Fruit fly (Drosophila melanogaster): ENCODE results near the gene CG42713.

Gene CG42713

DNA sequence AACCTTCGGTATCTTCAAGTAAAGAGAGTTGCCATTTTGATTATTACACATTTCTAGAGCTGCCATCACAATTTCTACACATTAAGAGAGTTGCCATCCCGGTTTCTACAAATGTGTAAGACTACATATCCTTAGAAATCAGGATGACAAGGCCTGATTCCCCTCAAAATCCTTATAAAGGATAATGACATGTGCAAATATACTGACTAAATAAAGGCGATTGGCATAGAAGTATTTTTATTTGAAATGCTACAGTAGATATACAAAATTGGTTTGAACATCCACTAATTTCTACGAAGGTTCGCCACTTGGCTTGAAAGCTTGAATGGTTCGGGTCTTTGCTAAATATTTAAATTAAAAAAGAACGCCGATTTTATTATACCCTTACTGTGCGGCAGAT is 2.5 kb upstream of the CG42713 start:
- TF ChIP-seq Hr4 (GFP tag; optimal IDR thresholded peaks at IDR 0.05) (no peak), CG1621 (tag; optimal IDR thresholded peaks at IDR 0.05) (no peak), CG6808 (GFP tag; optimal IDR thresholded peaks at IDR 0.05) (peak; percentile 58), CG8319 (GFP tag; optimal IDR thresholded peaks at IDR 0.05) (no peak), net (GFP tag; optimal IDR thresholded peaks at IDR 0.05) (no peak), dsx (GFP tag; optimal IDR thresholded peaks at IDR 0.05; ENCODE audit: poor library complexity, severe bottlenecking) (no peak), CG6276 (GFP tag; optimal IDR thresholded peaks at IDR 0.05) (no peak), CG4318 (GFP tag; optimal IDR thresholded peaks at IDR 0.05) (no peak)

DNA sequence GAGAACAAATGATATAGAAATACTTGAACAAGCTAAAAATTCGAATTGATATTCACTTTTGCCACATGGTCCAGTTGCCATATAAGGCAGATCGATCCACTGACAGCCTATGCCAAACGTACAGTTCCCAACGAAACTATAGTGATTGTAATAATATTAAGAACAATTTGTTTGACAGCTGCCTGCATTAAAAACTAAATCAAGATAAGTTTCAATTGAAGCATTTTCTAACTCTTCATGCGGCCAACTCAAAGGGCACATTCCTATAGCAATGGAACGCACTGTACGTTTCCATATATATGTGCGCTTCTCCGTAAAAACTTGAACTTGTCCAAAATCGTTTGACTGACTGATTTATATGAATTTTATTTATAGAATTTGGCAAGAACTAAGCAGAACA is 3.0 kb downstream of the CG42713 start:
- TF ChIP-seq Smox (GFP tag; optimal IDR thresholded peaks at IDR 0.05) (no peak), CG1621 (tag; optimal IDR thresholded peaks at IDR 0.05) (no peak), net (GFP tag; optimal IDR thresholded peaks at IDR 0.05) (no peak), dsx (GFP tag; optimal IDR thresholded peaks at IDR 0.05; ENCODE audit: poor library complexity, severe bottlenecking) (no peak), cyc (GFP tag; optimal IDR thresholded peaks at IDR 0.05) (peak; percentile 15), Eip78C (GFP tag) (peak; percentile 12), CG6792 (GFP tag; optimal IDR thresholded peaks at IDR 0.05) (no peak), CG6163 (GFP tag; IDR thresholded peaks at IDR 0.05) (peak; percentile 43; the same call in 1 of the 3 replicates), CG6808 (GFP tag; optimal IDR thresholded peaks at IDR 0.05) (no peak), lz (GFP tag; optimal IDR thresholded peaks at IDR 0.05) (no peak), eg (GFP tag; IDR thresholded peaks at IDR 0.05) (0 out of 3 replicates have a peak, but pooled peaks have one; percentile 20)

DNA sequence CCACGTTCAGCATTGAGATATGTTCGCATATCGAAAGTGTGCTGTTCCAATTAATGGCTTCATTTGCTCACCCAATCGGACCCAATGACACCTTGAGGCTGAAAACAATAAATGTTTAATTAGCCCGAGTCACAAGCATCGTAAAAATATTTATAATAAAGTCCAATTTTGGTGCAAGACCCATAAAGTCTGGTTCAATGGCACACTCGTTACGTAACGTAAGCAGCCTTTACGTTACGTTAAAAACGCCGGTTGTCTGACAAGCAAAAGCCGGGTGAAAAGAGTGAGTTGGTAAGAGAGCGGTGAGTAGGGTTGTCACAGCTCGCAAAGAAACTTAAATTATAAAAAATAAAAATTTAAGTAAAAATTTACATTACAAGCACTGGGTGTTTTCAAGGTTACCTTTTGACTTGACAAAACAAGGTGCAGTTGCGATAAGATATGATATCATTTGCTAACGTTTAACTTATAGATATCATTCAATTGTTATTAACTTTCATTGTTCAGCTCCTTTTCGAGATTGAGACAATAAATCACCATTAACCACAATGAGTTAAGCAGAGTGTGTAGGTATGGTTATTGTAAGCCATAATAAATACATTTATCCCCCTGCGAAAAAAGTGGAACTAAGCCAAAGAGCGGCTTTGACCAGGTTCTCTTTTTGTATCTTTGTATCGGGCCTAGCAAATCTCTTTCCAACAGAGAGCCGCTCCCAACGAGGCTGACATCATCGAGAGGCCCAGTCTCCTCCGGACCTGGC is 6.9 kb downstream of the CG42713 start:
- TF ChIP-seq Eip75B (GFP tag; optimal IDR thresholded peaks at IDR 0.05) (peak; percentile 62), CG6163 (GFP tag; IDR thresholded peaks at IDR 0.05) (peak; percentile 71; the same call in 2 of the 3 replicates), svp (GFP tag) (peak; percentile 90), CG8632 (GFP tag; optimal IDR thresholded peaks at IDR 0.05) (peak; percentile 57), fd59A (GFP tag; optimal IDR thresholded peaks at IDR 0.05) (peak; percentile 63), CG3032 (tag; optimal IDR thresholded peaks at IDR 0.05) (peak; percentile 82), CG16779 (tag; optimal IDR thresholded peaks at IDR 0.05) (peak; percentile 61), CG32006 (GFP tag; optimal IDR thresholded peaks at IDR 0.05) (peak; percentile 87), Eip78C (GFP tag) (peak; percentile 89), CG34406 (GFP tag; optimal IDR thresholded peaks at IDR 0.05) (peak; percentile 66), cyc (GFP tag; optimal IDR thresholded peaks at IDR 0.05) (peak; percentile 51), dsx (GFP tag; optimal IDR thresholded peaks at IDR 0.05; ENCODE audit: poor library complexity, severe bottlenecking) (peak; percentile 78), CG8319 (GFP tag; optimal IDR thresholded peaks at IDR 0.05) (no peak), fd85E (GFP tag; optimal IDR thresholded peaks at IDR 0.05) (no peak), fkh (GFP tag; optimal IDR thresholded peaks at IDR 0.05) (no peak), CG15336 (GFP tag; IDR thresholded peaks at IDR 0.05) (peak; percentile 77), Hr38 (GFP tag; optimal IDR thresholded peaks at IDR 0.05) (no peak), CG3919 (GFP tag; optimal IDR thresholded peaks at IDR 0.05) (peak; percentile 70), CG1621 (tag; optimal IDR thresholded peaks at IDR 0.05) (no peak), eg (GFP tag; IDR thresholded peaks at IDR 0.05) (peak; percentile 80), dac (GFP tag; optimal IDR thresholded peaks at IDR 0.05) (peak; percentile 70), Gug (GFP tag; IDR thresholded peaks at IDR 0.05) (peak; percentile 38; the same call in 1 of the 2 replicates), CG6792 (GFP tag; optimal IDR thresholded peaks at IDR 0.05) (peak; percentile 62), ss (GFP tag; optimal IDR thresholded peaks at IDR 0.05) (peak; percentile 30 to 79), CG6808 (GFP tag; optimal IDR thresholded peaks at IDR 0.05) (peak; percentile 80), Sox102F (GFP tag; optimal IDR thresholded peaks at IDR 0.05) (peak; percentile 80), Smox (GFP tag; optimal IDR thresholded peaks at IDR 0.05) (peak; percentile 75), Eip93F (GFP tag; optimal IDR thresholded peaks at IDR 0.05) (peak; percentile 47), salr (GFP tag; optimal IDR thresholded peaks at IDR 0.05) (peak in 1 of 2 experiments; percentile 47), CG6276 (GFP tag; optimal IDR thresholded peaks at IDR 0.05) (peak; percentile 80), CG10669 (GFP tag; optimal IDR thresholded peaks at IDR 0.05) (peak; percentile 74), Sox15 (GFP tag; optimal IDR thresholded peaks at IDR 0.05) (peak; percentile 33), CG4318 (GFP tag; optimal IDR thresholded peaks at IDR 0.05) (peak; percentile 67), Lpt (GFP tag; optimal IDR thresholded peaks at IDR 0.05) (peak; percentile 53), vri (GFP tag; optimal IDR thresholded peaks at IDR 0.05) (peak; percentile 67), esn (GFP tag; optimal IDR thresholded peaks at IDR 0.05) (peak; percentile 82), net (GFP tag; optimal IDR thresholded peaks at IDR 0.05) (peak; percentile 77), CG7368 (GFP tag; optimal IDR thresholded peaks at IDR 0.05) (peak; percentile 3), CG6854 (GFP tag; optimal IDR thresholded peaks at IDR 0.05) (peak; percentile 27), CG9139 (GFP tag; optimal IDR thresholded peaks at IDR 0.05) (peak; percentile 69), CG10631 (GFP tag; optimal IDR thresholded peaks at IDR 0.05) (peak; percentile 79)

All from whole organism, prepupa.